Worm (Caenorhabditis elegans) whole organism, dauer: ENCODE measurements around the gene cpna-2.

Experiments
- unc-62 ChIP-seq: sonication (generic microtip); optimal IDR thresholded peaks from 2 replicates; lab custom pipeline; 2017; ENCODE audit warnings: missing biosample characterization, missing genetic modification reagents, missing genetic modification characterization

The cpna-2 gene

DNA sequence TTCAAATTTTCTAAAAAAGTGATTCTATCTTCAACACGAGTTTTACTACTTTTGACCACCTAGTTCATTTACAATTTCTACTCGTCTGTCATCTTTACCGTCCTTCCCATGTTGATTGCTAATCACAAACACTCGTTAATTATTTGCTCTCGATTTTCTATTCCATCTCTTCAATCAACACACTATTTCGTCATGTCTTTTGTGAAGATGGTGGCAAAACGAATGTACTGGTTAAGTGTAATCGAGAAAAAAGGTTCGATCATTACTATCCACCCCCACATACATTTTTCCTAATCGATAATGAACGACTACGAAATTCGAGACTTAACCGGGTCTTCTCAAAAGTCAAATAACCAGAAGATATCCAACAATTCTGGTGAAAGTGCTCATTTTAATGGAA lies at the start of gene cpna-2:
cpna-2 (plus strand) TSS at position 301 of the 400 bp plus-strand sequence.
- no peak for TF ChIP-seq unc-62 (GFP tag; lab: Kevin White, UChicago)

DNA sequence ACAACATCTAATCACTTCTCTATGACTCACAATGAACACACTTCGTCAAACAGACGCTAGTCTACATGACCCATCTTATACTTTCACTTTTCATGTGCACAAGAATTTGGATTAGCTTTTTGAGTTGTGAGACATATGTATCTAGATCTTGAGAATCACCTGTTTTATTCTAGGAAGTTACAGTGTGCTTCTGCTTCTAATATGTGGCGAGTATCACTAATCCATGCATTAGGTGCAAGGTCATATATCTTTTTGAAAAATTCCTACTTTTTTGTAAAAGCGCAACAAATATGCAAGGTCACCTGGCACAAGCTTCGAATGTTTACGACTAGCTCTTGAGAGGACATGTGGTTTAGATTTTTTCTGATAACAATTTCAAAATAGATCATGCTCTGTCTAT lies 49.0 kb upstream of the cpna-2 start:
- TF ChIP-seq unc-62 (GFP tag; lab: Kevin White, UChicago) = no peak

DNA sequence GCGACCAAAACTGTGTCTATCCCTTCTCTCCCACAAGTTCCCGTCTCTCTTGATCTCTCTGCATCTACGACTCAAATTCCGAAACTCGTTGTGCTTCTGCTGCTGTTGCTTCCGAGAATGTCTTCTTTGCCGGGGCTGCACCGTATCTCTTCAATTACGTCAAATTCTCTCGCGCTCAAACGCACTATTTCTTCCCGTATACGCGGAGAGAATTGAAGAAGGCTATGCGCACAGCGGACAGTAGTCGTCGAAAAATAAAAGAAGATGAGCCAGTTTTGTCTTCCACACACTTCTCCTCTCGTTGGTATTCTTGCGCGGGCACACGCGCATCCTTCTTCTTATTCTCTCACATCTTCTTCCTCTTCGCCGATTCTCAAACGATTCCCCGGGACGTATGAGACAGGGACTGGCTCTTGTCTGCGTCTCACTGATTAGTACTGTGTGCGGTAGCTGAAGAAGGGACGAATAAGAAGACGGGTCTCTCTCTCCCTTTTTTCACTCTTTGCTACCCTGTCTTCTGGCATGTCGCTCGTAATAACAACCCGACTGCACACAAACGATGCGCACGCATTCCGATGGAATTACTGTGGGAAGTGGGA lies 48.3 kb upstream of the cpna-2 start:
- no peak for TF ChIP-seq unc-62 (GFP tag; lab: Kevin White, UChicago)

DNA sequence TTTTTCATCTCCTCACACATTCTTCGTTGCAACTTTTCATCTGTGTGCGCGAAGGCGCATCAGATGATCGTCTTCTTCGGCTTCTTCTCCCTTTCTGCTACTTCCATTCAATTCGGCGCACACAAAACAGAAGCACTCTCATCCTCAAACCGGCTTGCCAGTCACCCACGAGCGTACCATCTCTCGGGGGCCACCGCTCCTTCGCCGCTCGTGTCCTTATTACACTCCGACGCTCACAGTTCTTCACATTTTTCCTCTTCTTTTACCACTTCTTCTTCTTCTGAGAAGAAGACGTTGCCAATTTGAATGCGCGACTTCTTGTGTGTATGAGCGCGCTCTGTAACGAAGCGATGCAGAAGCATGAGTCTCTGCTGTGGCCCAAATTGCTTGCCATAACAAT lies 46.2 kb upstream of the cpna-2 start:
- TF ChIP-seq unc-62 (GFP tag; lab: Kevin White, UChicago) = no peak

DNA sequence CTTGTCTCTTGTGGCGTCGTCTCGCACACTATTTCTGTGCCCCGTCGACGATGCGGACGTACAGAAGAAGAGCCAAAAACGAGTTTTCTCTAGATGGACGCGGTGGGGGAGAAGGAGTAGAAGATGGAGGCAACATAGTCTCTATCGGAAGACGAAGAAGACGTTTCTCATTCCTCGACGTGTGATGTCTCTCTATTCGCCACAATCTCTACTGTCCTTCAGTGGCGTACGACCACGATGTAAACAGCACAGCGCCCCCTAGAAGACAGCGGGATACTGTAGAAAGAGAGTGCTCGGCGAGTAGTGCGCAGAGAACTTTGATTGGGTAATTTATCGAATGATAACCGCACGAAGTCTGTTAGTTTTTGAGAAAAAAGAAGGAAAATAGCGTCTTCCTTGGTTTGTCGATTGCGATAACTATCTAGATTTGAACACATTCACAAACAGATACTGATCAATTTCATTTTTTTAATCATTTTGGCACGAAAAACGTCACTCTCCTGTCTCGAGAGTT lies 45.1 kb upstream of the cpna-2 start:
- TF ChIP-seq unc-62 (GFP tag; lab: Kevin White, UChicago) = no peak

DNA sequence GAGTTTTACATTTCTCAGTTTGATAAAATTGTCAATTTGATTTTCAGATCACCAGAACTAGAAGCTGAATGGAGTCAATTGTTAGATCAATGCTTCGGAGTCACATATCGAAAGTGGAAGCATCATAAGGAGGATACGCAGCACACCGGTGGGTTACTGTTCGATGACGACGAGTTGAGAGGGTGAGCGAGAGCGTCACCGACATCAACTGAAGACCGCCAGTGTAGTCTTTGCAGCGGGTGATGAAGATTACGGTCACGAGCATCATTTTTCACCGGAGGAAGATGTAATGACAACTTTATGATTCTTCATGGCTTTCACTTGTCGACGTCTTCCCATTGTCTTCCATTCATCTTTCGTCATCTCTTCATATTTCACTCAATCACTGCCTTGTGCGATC lies 42.8 kb upstream of the cpna-2 start, which contains the start of gene lin-26:
lin-26 (plus strand) TSS at position 301 of the 400 bp plus-strand sequence.
- no peak for TF ChIP-seq unc-62 (GFP tag; lab: Kevin White, UChicago)

DNA sequence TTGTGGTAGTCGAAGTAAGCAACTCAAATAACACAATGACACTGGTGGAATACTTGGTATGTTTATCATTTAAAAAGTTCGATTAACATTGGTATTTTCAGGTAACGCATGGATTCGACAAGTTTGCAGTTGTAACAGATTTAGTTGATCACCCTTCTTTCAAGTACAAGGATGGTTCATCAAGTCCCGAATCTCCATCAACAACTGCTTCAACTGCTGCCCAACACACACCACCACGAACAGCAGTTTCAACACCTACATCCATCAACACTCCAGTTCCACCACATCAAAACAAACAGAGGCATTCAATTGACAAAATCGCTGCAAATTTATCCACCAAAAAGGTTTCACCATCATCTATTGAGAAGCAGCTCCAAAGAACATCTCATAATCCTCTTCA lies 42.2 kb upstream of the cpna-2 start:
- no peak for TF ChIP-seq unc-62 (GFP tag; lab: Kevin White, UChicago)

DNA sequence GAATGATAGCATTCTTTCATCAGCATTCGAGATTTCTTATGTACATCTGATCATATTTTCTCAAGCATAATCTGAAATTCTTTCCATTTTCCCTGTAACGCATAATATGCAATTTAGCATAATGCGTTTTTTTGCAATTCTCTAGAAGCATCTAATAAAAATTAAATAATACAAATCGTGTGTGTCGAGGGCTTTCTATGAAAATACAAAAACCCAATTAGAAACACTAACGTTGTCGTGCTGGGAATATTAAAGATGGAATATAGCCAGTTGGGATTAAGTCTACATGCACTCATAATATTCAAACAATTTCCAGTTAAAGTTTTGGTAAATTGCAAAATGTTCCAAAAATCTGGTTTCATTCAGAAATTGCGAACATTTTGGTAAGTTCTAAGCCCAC lies 40.1 kb upstream of the cpna-2 start, which contains the start of gene F18A1.1:
F18A1.1 (plus strand) TSS at position 301 of the 400 bp plus-strand sequence.
- no peak for TF ChIP-seq unc-62 (GFP tag; lab: Kevin White, UChicago)

DNA sequence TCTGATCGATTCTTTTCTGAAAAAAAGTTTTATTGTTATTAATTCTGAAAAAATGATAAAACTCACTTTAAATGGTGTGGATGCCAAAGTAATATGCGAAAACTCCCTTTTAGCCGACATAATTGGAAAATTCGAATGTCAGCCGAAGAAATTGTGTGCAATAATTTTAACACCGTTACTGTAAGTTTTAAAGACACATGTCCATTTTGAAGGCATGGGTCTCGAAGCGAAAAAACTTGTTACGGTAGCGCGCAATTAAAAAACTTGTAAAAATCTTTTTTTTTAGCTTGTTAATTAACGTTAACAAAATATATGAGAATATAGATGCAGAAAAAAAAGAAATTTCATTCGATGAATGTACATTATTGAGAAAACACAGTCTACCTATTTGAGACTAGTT lies 34.3 kb upstream of the cpna-2 start, which contains the start of gene pid-1:
pid-1 (minus strand) TSS at position 173 of the 400 bp plus-strand sequence.
- no peak for TF ChIP-seq unc-62 (GFP tag; lab: Kevin White, UChicago)

DNA sequence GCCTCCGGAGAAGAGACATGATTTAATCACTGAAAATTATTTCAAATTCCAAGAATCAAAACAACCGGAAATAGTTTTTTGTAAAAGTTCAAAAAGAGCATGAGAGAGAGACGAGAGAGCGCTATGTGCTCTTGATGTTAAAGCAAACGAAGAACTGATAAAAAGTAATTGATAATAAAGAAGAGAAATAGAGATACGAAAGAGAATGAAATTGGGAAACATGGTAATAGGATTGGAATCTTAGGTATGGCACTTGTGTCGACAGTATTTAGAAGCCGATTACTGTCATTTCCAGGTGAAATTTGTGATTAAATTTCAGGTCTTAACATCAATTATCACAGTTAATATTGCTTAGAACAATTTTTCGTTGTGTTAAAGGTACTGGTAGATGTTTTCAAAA lies 30.8 kb upstream of the cpna-2 start, which contains the start of gene nhx-2:
nhx-2 (minus strand) TSS at position 29 of the 400 bp plus-strand sequence.
- no peak for TF ChIP-seq unc-62 (GFP tag; lab: Kevin White, UChicago)

DNA sequence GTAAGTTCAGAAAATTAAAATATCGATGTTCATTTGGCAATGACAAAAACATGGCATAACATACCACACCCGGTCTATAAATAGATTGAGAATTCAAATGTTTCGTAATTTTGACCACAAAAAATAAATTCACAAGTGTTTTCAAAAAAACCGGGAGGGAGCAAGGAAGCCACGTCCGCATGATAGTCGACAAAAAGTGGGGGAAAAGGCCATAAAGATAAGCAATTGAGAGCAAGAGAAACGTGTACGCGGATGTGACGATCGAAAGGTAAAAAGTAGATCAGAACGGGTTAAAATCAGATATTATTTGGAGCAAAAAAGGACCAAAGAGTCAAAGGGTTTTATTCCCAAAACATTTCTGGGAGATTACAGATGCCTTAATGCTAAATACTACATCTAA lies 30.0 kb upstream of the cpna-2 start:
- TF ChIP-seq unc-62 (GFP tag; lab: Kevin White, UChicago) = no peak

DNA sequence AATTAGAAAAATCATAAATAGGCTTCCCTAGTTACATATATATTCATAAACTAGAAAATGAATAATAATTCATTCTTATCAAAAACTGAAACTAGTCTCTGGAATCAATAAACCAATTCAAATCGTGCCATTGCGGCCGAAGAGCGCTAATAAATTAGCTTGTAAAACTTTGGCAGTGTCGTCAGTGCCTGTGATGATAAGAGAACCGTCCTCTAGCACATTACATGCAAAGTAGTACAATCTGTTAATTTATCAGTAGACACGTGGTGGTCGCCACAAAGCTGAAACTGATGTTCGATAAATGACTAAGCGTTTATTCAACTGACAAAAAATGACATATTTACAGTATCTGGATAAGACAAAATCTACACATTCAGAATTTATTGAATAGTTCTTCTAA lies 29.1 kb upstream of the cpna-2 start:
- no peak for TF ChIP-seq unc-62 (GFP tag; lab: Kevin White, UChicago)

DNA sequence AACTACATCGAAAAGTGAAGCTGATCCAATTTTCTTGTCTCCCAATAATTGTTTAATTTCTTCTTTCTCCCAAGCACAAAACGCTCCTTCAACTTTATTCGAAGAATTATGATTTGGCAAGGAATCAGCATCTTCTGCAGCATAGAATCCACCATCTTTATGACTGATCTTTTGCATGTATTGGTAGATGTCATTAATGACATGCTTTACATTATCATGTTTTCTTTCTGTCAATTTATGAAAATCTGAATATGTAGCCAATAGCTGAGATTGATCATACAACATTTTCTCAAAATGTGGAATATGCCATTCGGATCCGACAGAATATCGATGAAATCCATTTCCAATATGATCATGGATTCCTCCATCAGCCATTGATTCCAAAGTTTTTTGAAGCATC lies 27.5 kb upstream of the cpna-2 start:
- TF ChIP-seq unc-62 (GFP tag; lab: Kevin White, UChicago) = no peak

DNA sequence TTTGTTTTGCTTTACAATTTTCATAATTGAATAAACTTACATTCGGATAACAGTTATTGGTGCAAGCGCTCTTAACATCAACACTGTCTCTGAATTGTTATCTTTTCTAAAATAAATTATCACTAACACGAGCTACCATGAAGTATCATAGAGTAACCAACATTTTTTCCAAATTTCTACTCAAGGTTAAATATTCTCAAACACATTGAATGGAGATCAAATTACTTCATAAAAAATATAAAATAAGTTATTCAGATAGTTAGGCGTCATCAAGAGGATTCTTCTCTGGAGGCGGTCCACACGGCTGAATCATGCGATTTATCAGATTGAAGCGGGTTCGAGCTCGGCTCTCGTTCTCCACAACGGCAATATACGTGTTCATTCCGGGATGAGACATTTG lies 26.3 kb upstream of the cpna-2 start, which contains the start of gene B0495.5:
B0495.5 (minus strand) TSS at position 101 of the 400 bp plus-strand sequence.
- no peak for TF ChIP-seq unc-62 (GFP tag; lab: Kevin White, UChicago)

DNA sequence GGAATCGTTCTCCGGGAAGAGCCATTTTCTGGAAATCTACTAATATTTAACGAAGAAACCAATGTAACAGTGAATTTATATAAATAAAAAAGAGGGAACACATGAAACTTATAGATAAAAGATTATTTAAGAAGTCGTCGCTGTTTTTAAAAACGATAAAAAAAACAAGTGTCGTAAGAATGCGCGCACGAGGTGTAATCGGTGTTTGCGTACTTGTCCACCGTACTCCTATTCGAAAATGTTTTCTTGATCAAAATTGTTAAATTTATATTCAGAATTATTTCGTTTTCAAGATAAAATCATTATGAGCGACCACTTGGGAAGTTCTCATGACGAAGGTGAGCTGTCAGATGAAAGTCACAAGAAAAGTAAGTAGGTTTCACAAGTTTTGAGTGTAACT lies 25.7 kb upstream of the cpna-2 start, which contains the start of the genes moa-2 and cdk-11.1:
moa-2 (minus strand) TSS at position 25 of the 400 bp plus-strand sequence.
cdk-11.1 (plus strand) TSS at position 227 of the 400 bp plus-strand sequence.
- TF ChIP-seq unc-62 (GFP tag; lab: Kevin White, UChicago) = no peak

DNA sequence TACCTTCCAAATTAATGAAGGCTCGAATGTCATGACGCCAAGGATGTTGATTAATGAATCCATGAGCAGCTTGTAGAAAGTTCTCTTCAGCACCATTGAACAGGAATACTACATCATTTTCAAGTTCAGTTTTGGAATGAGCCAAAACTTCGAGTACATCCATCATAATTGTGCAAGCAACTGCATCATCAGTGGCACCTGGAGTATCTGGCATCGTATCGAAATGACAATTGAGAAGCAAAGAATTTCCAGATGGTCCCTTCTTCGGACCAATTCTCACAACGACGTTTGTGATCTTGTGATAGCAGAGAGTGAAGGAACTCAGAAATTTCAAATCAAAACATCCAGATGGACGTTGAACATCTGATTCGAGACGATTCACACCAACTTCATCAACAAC lies 20.3 kb upstream of the cpna-2 start:
- no peak for TF ChIP-seq unc-62 (GFP tag; lab: Kevin White, UChicago)

DNA sequence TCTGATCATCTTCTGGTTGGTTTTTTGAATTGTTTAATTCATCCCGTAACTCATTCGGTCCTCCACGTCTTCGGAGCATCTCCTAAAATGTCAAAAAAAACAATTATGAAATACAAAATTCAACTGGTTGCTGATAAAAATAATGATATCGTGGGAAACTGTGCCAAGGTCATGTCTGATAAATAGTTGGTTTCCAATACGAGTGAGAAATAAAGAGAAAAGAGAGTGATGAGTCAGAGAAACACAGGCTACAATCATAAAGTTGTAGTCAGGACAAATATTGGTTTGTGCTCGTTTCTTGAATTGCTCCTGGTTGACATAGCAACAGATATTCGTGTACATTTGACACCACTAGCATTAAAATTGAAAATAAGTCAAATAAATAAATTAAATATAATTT lies 19.6 kb upstream of the cpna-2 start, which contains the start of gene B0495.7:
B0495.7 (minus strand) TSS at position 82 of the 400 bp plus-strand sequence.
- TF ChIP-seq unc-62 (GFP tag; lab: Kevin White, UChicago) = no peak
